Fruit fly (Drosophila melanogaster): ENCODE results near the gene CG9593.

DNA sequence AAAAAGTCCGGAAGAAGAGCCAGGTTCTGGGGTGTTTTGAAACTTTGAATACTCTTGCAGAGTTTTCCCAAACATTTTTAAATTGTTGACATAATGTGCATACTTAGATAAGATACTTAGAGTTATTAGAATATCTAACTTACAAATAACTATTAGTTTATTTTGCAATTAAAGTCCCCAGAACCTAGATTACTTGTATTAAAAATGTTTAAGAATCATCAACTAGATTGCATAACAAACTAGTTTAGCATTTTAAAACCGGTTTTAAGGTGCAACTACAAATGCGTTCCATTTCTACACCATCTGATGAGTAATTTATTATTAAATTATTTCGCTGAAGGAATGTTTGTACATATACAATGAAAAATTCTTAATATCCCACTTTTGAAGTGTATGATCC lies 4.3 kb downstream of the CG9593 start:
- TF ChIP-seq Hr78 (GFP tag; optimal IDR thresholded peaks at IDR 0.05) (no peak), OdsH (GFP tag; optimal IDR thresholded peaks at IDR 0.05) (no peak), br (GFP tag; optimal IDR thresholded peaks at IDR 0.05) (no peak), Vsx2 (GFP tag; optimal IDR thresholded peaks at IDR 0.05; ENCODE audit: partially characterized antibody) (no peak), usp (GFP tag; optimal IDR thresholded peaks at IDR 0.05) (no peak), HLH106 (tag; optimal IDR thresholded peaks at IDR 0.05) (peak; percentile 8), fru (GFP tag; optimal IDR thresholded peaks at IDR 0.05) (peak; percentile 9), pan (optimal IDR thresholded peaks at IDR 0.05) (no peak), psq (GFP tag; optimal IDR thresholded peaks at IDR 0.05) (no peak), foxo (GFP tag; optimal IDR thresholded peaks at IDR 0.05) (peak in 1 of 2 experiments; percentile 26)

Measured in whole organism, wandering third instar larva.